Worm (Caenorhabditis elegans): ENCODE data around the gene epi-1.

ce11 chrIV:10630953-10631554 lies 35.6 kb upstream of the epi-1 start, which contains the start of gene F56C4.4:
- TF ChIP-seq snpc-4 (tag; optimal IDR thresholded peaks at IDR 0.05) (no peak), ama-1 (optimal IDR thresholded peaks at IDR 0.05) (no peak), nhr-77 (tag; optimal IDR thresholded peaks at IDR 0.05) (no peak), mdl-1 (tag; optimal IDR thresholded peaks at IDR 0.05) (no peak), lin-15B (tag; optimal IDR thresholded peaks at IDR 0.05) (no peak), nhr-11 (tag; optimal IDR thresholded peaks at IDR 0.05) (no peak), lin-39 (tag; optimal IDR thresholded peaks at IDR 0.05) (no peak)
